Worm (Caenorhabditis elegans): ENCODE results near the gene lys-10.

DNA sequence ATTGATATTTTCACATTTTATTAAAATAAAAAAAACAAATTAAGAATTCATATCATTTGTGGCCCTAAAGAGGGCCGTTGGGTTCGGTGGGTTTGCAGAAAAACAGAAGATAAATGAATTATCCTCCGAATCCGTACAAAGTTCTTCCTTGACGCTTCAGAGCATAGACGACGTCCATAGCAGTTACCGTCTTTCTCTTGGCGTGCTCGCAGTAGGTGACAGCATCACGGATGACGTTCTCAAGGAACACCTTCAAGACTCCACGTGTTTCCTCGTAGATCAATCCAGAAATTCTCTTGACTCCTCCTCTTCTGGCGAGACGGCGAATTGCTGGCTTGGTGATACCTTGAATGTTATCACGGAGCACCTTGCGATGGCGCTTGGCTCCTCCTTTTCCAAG lies 928 bp downstream of the lys-10 start:
- no peak for TF ChIP-seq sem-4 (tag; optimal IDR thresholded peaks at IDR 0.05)
- no peak for TF ChIP-seq lsy-2 (tag; optimal IDR thresholded peaks at IDR 0.05)
- TF ChIP-seq nhr-11 (tag; optimal IDR thresholded peaks at IDR 0.05): no peak
- TF ChIP-seq elt-3 (tag; optimal IDR thresholded peaks at IDR 0.05): no peak

All from whole organism, L2 larva.